Fruit fly (Drosophila melanogaster) whole organism, embryonic: ENCODE data around the gene CG42671.

ENCODE experiments used
- Abd-B ChIP-seq: fragments of 200-800 bp; sonication (Bioruptor generic); optimal IDR thresholded peaks from 2 replicates; lab custom pipeline; 2018; ENCODE audit warnings: missing biosample characterization, mild to moderate bottlenecking, missing genetic modification characterization, moderate library complexity
- Ada2b ChIP-seq: fragments of 200-800 bp; sonication (Bioruptor generic); IDR thresholded peaks from 2 replicates; pipeline ENCODE4 v1.3.6; 2022; ENCODE audit warnings: missing biosample characterization, missing genetic modification characterization
- CG10147 ChIP-seq: fragments of 200-800 bp; sonication (Bioruptor generic); optimal IDR thresholded peaks from 2 replicates; lab custom pipeline; 2019; ENCODE audit warnings: missing biosample characterization, mild to moderate bottlenecking, missing genetic modification characterization, moderate library complexity
- CG10209 ChIP-seq: fragments of 200-800 bp; sonication (Bioruptor generic); optimal IDR thresholded peaks from 3 replicates; lab custom pipeline; 2017; ENCODE audit warnings: missing biosample characterization, mild to moderate bottlenecking, missing genetic modification characterization, missing genetic modification reagents
- CG10274 ChIP-seq: fragments of 200-800 bp; sonication (Bioruptor generic); optimal IDR thresholded peaks from 3 replicates; lab custom pipeline; 2017; ENCODE audit warnings: missing biosample characterization, mild to moderate bottlenecking, missing genetic modification characterization
- CG10366 ChIP-seq: fragments of 200-800 bp; sonication (Bioruptor generic); IDR thresholded peaks from 2 replicates; pipeline ENCODE4 v1.3.6; 2022; ENCODE audit warnings: missing biosample characterization, missing genetic modification characterization
- CG10979 ChIP-seq: fragments of 200-800 bp; sonication (Bioruptor generic); optimal IDR thresholded peaks from 2 replicates; lab custom pipeline; 2018; ENCODE audit warnings: missing biosample characterization, mild to moderate bottlenecking, missing genetic modification characterization, moderate library complexity
- CG11696 ChIP-seq: fragments of 200-800 bp; sonication (Bioruptor generic); IDR thresholded peaks from 2 replicates; pipeline ENCODE4 v1.3.6; 2022; ENCODE audit warnings: missing biosample characterization, missing genetic modification characterization
- CG13424 ChIP-seq: fragments of 200-800 bp; sonication (Bioruptor generic); optimal IDR thresholded peaks from 2 replicates; lab custom pipeline; 2019; ENCODE audit warnings: missing biosample characterization, mild to moderate bottlenecking, missing genetic modification characterization, moderate library complexity
- CG1529 ChIP-seq: fragments of 200-800 bp; sonication (Bioruptor generic); optimal IDR thresholded peaks from 3 replicates; lab custom pipeline; 2018; ENCODE audit warnings: missing biosample characterization, missing genetic modification characterization
- CG15696 ChIP-seq: fragments of 200-800 bp; sonication (Bioruptor generic); optimal IDR thresholded peaks from 2 replicates; lab custom pipeline; 2019; ENCODE audit warnings: missing biosample characterization, mild to moderate bottlenecking, missing genetic modification characterization, moderate library complexity
- CG17385 ChIP-seq: fragments of 200-800 bp; sonication (Bioruptor generic); optimal IDR thresholded peaks from 3 replicates; lab custom pipeline; 2018; ENCODE audit warnings: missing biosample characterization, mild to moderate bottlenecking, missing genetic modification characterization
- CG18262 ChIP-seq: fragments of 200-800 bp; optimal IDR thresholded peaks from 3 replicates; lab custom pipeline; 2019; ENCODE audit warnings: missing biosample characterization, mild to moderate bottlenecking, missing genetic modification characterization, moderate library complexity
- CG18764 ChIP-seq: fragments of 200-800 bp; sonication (Bioruptor generic); optimal IDR thresholded peaks from 3 replicates; lab custom pipeline; 2016; ENCODE audit warnings: missing biosample characterization, missing genetic modification characterization
- CG2120 ChIP-seq: fragments of 200-800 bp; sonication (Bioruptor generic); optimal IDR thresholded peaks from 3 replicates; lab custom pipeline; 2016; ENCODE audit warnings: missing biosample characterization, missing genetic modification characterization
- CG2875 ChIP-seq: fragments of 200-800 bp; sonication (Bioruptor generic); optimal IDR thresholded peaks from 2 replicates; lab custom pipeline; 2017; ENCODE audit warnings: missing biosample characterization, mild to moderate bottlenecking, missing genetic modification characterization, missing genetic modification reagents
- CG3065 ChIP-seq: fragments of 200-800 bp; sonication (Bioruptor generic); optimal IDR thresholded peaks from 2 replicates; lab custom pipeline; 2016; ENCODE audit warnings: missing biosample characterization, missing genetic modification characterization
- CG4854 ChIP-seq: fragments of 200-800 bp; sonication (Bioruptor generic); optimal IDR thresholded peaks from 2 replicates; lab custom pipeline; 2016; ENCODE audit warnings: missing biosample characterization, missing genetic modification characterization, inconsistent platforms
- CG6254 ChIP-seq: fragments of 200-800 bp; sonication (Bioruptor generic); optimal IDR thresholded peaks from 3 replicates; lab custom pipeline; 2017; ENCODE audit warnings: mild to moderate bottlenecking, missing biosample characterization, missing genetic modification reagents, missing genetic modification characterization
- CG7745 ChIP-seq: fragments of 200-800 bp; sonication (Bioruptor generic); optimal IDR thresholded peaks from 2 replicates; lab custom pipeline; 2018; ENCODE audit warnings: missing biosample characterization, mild to moderate bottlenecking, missing genetic modification characterization, moderate library complexity
- CG9727 ChIP-seq: fragments of 200-800 bp; sonication (Bioruptor generic); optimal IDR thresholded peaks from 3 replicates; lab custom pipeline; 2017; ENCODE audit warnings: missing biosample characterization, mild to moderate bottlenecking, missing genetic modification characterization
- Dad ChIP-seq: fragments of 200-800 bp; sonication (Bioruptor generic); optimal IDR thresholded peaks from 3 replicates; lab custom pipeline; 2016; ENCODE audit warnings: missing biosample characterization, missing genetic modification characterization
- Elba2 ChIP-seq: fragments of 200-800 bp; sonication (Bioruptor generic); optimal IDR thresholded peaks from 3 replicates; lab custom pipeline; 2016; ENCODE audit warnings: missing biosample characterization, missing genetic modification characterization
- Gsc ChIP-seq: fragments of 200-800 bp; sonication (Bioruptor generic); IDR thresholded peaks from 2 replicates; pipeline ENCODE4 v1.3.6; 2022; ENCODE audit warnings: missing biosample characterization, missing genetic modification characterization
- Hmx ChIP-seq: fragments of 200-800 bp; sonication (Bioruptor generic); optimal IDR thresholded peaks from 2 replicates; lab custom pipeline; 2016; ENCODE audit warnings: missing biosample characterization, missing genetic modification characterization
- Jarid2 ChIP-seq: fragments of 200-800 bp; sonication (Bioruptor generic); optimal IDR thresholded peaks from 3 replicates; lab custom pipeline; 2017; ENCODE audit warnings: mild to moderate bottlenecking, missing biosample characterization, missing genetic modification reagents, missing genetic modification characterization
- Kr ChIP-seq: fragments of 200-800 bp; sonication (Bioruptor generic); optimal IDR thresholded peaks from 2 replicates; lab custom pipeline; 2017; ENCODE audit warnings: missing biosample characterization, mild to moderate bottlenecking, missing genetic modification characterization
- Nf-YB ChIP-seq: fragments of 200-800 bp; sonication (Bioruptor generic); optimal IDR thresholded peaks from 3 replicates; lab custom pipeline; 2019; ENCODE audit warnings: missing biosample characterization, mild to moderate bottlenecking, missing genetic modification characterization, moderate library complexity
- NfI ChIP-seq: fragments of 200-800 bp; sonication (Bioruptor generic); optimal IDR thresholded peaks from 3 replicates; lab custom pipeline; 2018; ENCODE audit warnings: missing biosample characterization, mild to moderate bottlenecking, missing genetic modification characterization, moderate library complexity
- aop ChIP-seq: fragments of 200-800 bp; sonication (Bioruptor generic); IDR thresholded peaks from 2 replicates; pipeline ENCODE4 v1.3.6; 2022; ENCODE audit warnings: missing biosample characterization, missing genetic modification characterization
- ase ChIP-seq: fragments of 200-800 bp; sonication (Bioruptor generic); IDR thresholded peaks from 3 replicates; pipeline ENCODE4 v1.3.6; 2022; ENCODE audit warnings: missing biosample characterization, missing genetic modification characterization
- ci ChIP-seq: fragments of 200-800 bp; sonication (Bioruptor generic); IDR thresholded peaks from 3 replicates; pipeline ENCODE4 v1.3.6; 2022; ENCODE audit warnings: missing biosample characterization, missing genetic modification characterization
- dysf ChIP-seq: fragments of 200-800 bp; sonication (Bioruptor generic); IDR thresholded peaks from 3 replicates; pipeline ENCODE4 v1.3.6; 2022; ENCODE audit warnings: missing biosample characterization, missing genetic modification characterization
- en ChIP-seq: fragments of 200-800 bp; sonication (Bioruptor generic); optimal IDR thresholded peaks from 2 replicates; lab custom pipeline; 2016; ENCODE audit warnings: missing biosample characterization, missing genetic modification characterization
- eve ChIP-seq, 2 experiments: fragments of >200 bp; optimal IDR thresholded peaks; 2 replicates each; lab custom pipeline; 2017; ENCODE audit warnings: missing biosample characterization in 2 of 2, missing genetic modification characterization in 2 of 2
- fu2 ChIP-seq: fragments of 200-800 bp; sonication (Bioruptor generic); optimal IDR thresholded peaks from 2 replicates; lab custom pipeline; 2016; ENCODE audit warnings: missing biosample characterization, missing genetic modification characterization
- gfzf ChIP-seq: fragments of 200-800 bp; sonication (Bioruptor generic); optimal IDR thresholded peaks from 2 replicates; lab custom pipeline; 2016; ENCODE audit warnings: missing biosample characterization, mild to moderate bottlenecking, missing genetic modification characterization, moderate library complexity
- gsb-n ChIP-seq: fragments of 200-800 bp; sonication (Bioruptor generic); optimal IDR thresholded peaks from 3 replicates; lab custom pipeline; 2018; ENCODE audit warnings: missing biosample characterization, mild to moderate bottlenecking, missing genetic modification characterization
- hkb ChIP-seq, 2 experiments: fragments of 200-800 bp in 1 of 2; fragments of >200 bp in 1 of 2; sonication (Bioruptor generic) in 1 of 2; IDR thresholded peaks in 1 of 2; optimal IDR thresholded peaks in 1 of 2; 2 replicates each; pipeline versions ENCODE4 v1.3.6 to Lab custom; 2017 to 2022; ENCODE audit warnings: missing biosample characterization in 1 of 2, missing genetic modification characterization in 1 of 2
- mirr ChIP-seq: fragments of 200-800 bp; sonication (Bioruptor generic); optimal IDR thresholded peaks from 3 replicates; lab custom pipeline; 2018; ENCODE audit warnings: missing biosample characterization, mild to moderate bottlenecking, missing genetic modification characterization
- oc ChIP-seq: fragments of 200-800 bp; sonication (Bioruptor generic); optimal IDR thresholded peaks from 2 replicates; lab custom pipeline; 2018; ENCODE audit warnings: missing biosample characterization, mild to moderate bottlenecking, missing genetic modification characterization, moderate library complexity
- pros ChIP-seq: fragments of 200-800 bp; sonication (Bioruptor generic); optimal IDR thresholded peaks from 3 replicates; lab custom pipeline; 2019; ENCODE audit warnings: missing biosample characterization, mild to moderate bottlenecking, missing genetic modification characterization, moderate library complexity
- run ChIP-seq: fragments of 200-800 bp; sonication (Bioruptor generic); optimal IDR thresholded peaks from 3 replicates; lab custom pipeline; 2018; ENCODE audit warnings: missing biosample characterization, mild to moderate bottlenecking, missing genetic modification characterization
- sens-2 ChIP-seq: fragments of 200-800 bp; sonication (Bioruptor generic); IDR thresholded peaks from 2 replicates; pipeline ENCODE4 v1.3.6; 2022; ENCODE audit warnings: missing biosample characterization, missing genetic modification characterization
- tll ChIP-seq, 2 experiments: fragments of 200-800 bp in 1 of 2; fragments of >200 bp in 1 of 2; sonication (Bioruptor generic) in 1 of 2; optimal IDR thresholded peaks; 2 replicates each; lab custom pipeline; 2017 to 2019; ENCODE audit warnings: missing biosample characterization in 2 of 2, missing genetic modification characterization in 2 of 2, mild to moderate bottlenecking in 1 of 2, moderate library complexity in 1 of 2
- trh ChIP-seq: fragments of 200-800 bp; sonication (Bioruptor generic); optimal IDR thresholded peaks from 2 replicates; lab custom pipeline; 2016; ENCODE audit warnings: missing biosample characterization, missing genetic modification characterization
- unpg ChIP-seq: fragments of 200-800 bp; sonication (Bioruptor generic); optimal IDR thresholded peaks from 3 replicates; lab custom pipeline; 2018; ENCODE audit warnings: missing biosample characterization, mild to moderate bottlenecking, missing genetic modification characterization, moderate library complexity
- usp ChIP-seq: fragments of >200 bp; optimal IDR thresholded peaks from 2 replicates; lab custom pipeline; 2017; ENCODE audit warnings: missing biosample characterization, missing genetic modification characterization
- zfh1 ChIP-seq: fragments of 200-800 bp; sonication (Bioruptor generic); IDR thresholded peaks from 3 replicates; pipeline ENCODE4 v1.3.6; 2022; ENCODE audit warnings: missing biosample characterization, missing genetic modification characterization

The CG42671 gene

dm6 chr3L:11273444-11274141 is 59.3 kb downstream of the CG42671 start (continued):
- no peak for TF ChIP-seq Elba2 (GFP tag; lab: Kevin White, UChicago)
- TF ChIP-seq CG10209 = peak; percentile 10
- TF ChIP-seq usp = no peak
- TF ChIP-seq Abd-B (GFP tag; lab: Kevin White, UChicago) = no peak
- no peak for TF ChIP-seq hkb (optimal IDR thresholded peaks at IDR 0.05; lab: Kevin White, UChicago)
- TF ChIP-seq hkb (GFP tag; IDR thresholded peaks at IDR 0.05; lab: Robert Waterston, UW) = peak; percentile 12; the same call in 1 of the 2 replicates
- peak; percentile 42; the same call in 1 of the 3 replicates for TF ChIP-seq ci (GFP tag; lab: Robert Waterston, UW)
- TF ChIP-seq oc = no peak
- no peak for TF ChIP-seq NfI (GFP tag; lab: Kevin White, UChicago)
- no peak for TF ChIP-seq CG10274 (GFP tag; lab: Kevin White, UChicago)
- no peak for TF ChIP-seq dysf
- TF ChIP-seq en (GFP tag; lab: Kevin White, UChicago) = peak; percentile 4
- no peak for TF ChIP-seq Ada2b (GFP tag; lab: Robert Waterston, UW)
- peak; percentile 23; the same call in 1 of the 2 replicates for TF ChIP-seq sens-2 (GFP tag; lab: Robert Waterston, UW)
- no peak for TF ChIP-seq CG3065 (GFP tag; lab: Kevin White, UChicago)
- peak; percentile 45 for TF ChIP-seq Kr (GFP tag; lab: Kevin White, UChicago)
- TF ChIP-seq CG1529 = peak; percentile 27
- peak; percentile 28 for TF ChIP-seq CG6254 (GFP tag; lab: Kevin White, UChicago)
- TF ChIP-seq CG7745 (tag; lab: Kevin White, UChicago) = peak; percentile 43
- TF ChIP-seq Gsc (GFP tag; lab: Robert Waterston, UW) = no peak
- peak in 1 of 2 experiments; percentile 53 for TF ChIP-seq tll (GFP tag; optimal IDR thresholded peaks at IDR 0.05; lab: Kevin White, UChicago)
- no peak for TF ChIP-seq trh
- peak; percentile 22 for TF ChIP-seq CG10979 (tag; lab: Kevin White, UChicago)
- TF ChIP-seq CG11696 (GFP tag; lab: Robert Waterston, UW) = no peak
- TF ChIP-seq Jarid2 (GFP tag; lab: Kevin White, UChicago) = no peak
- no peak for TF ChIP-seq fu2
- peak; percentile 46 for TF ChIP-seq gsb-n (tag; lab: Kevin White, UChicago)
- TF ChIP-seq pros (GFP tag; lab: Kevin White, UChicago) = no peak
- no peak for TF ChIP-seq Dad (GFP tag; lab: Kevin White, UChicago)
- TF ChIP-seq eve (GFP tag; optimal IDR thresholded peaks at IDR 0.05; lab: Kevin White, UChicago) = peak in 1 of 2 experiments; percentile 30
- TF ChIP-seq mirr (GFP tag; lab: Kevin White, UChicago) = peak; percentile 14
- no peak for TF ChIP-seq Hmx (GFP tag; lab: Kevin White, UChicago)
- peak; percentile 25 for TF ChIP-seq CG13424 (tag; lab: Kevin White, UChicago)
- no peak for TF ChIP-seq CG17385 (GFP tag; lab: Kevin White, UChicago)
- TF ChIP-seq run (tag; lab: Kevin White, UChicago) = peak; percentile 15
- no peak for TF ChIP-seq Nf-YB (GFP tag; lab: Kevin White, UChicago)
- TF ChIP-seq CG2120 (GFP tag; lab: Kevin White, UChicago) = no peak
- no peak for TF ChIP-seq CG10366
- peak; percentile 58 for TF ChIP-seq CG15696 (tag; lab: Kevin White, UChicago)
- TF ChIP-seq CG18764 (GFP tag; lab: Kevin White, UChicago) = no peak
- no peak for TF ChIP-seq ase (GFP tag; lab: Robert Waterston, UW)
- TF ChIP-seq CG2875 = peak; percentile 16
- TF ChIP-seq CG10147 = no peak
- no peak for TF ChIP-seq CG4854 (GFP tag; lab: Kevin White, UChicago)
- TF ChIP-seq unpg = peak; percentile 17
- peak; percentile 42 for TF ChIP-seq CG18262
- TF ChIP-seq gfzf = no peak
- no peak for TF ChIP-seq aop (GFP tag; lab: Robert Waterston, UW)
- no peak for TF ChIP-seq zfh1 (GFP tag; lab: Robert Waterston, UW)
- peak; percentile 12 for TF ChIP-seq CG9727 (GFP tag; lab: Kevin White, UChicago)
